Worm (Caenorhabditis elegans): ENCODE data around the gene F54F2.14.

Gene F54F2.14

DNA sequence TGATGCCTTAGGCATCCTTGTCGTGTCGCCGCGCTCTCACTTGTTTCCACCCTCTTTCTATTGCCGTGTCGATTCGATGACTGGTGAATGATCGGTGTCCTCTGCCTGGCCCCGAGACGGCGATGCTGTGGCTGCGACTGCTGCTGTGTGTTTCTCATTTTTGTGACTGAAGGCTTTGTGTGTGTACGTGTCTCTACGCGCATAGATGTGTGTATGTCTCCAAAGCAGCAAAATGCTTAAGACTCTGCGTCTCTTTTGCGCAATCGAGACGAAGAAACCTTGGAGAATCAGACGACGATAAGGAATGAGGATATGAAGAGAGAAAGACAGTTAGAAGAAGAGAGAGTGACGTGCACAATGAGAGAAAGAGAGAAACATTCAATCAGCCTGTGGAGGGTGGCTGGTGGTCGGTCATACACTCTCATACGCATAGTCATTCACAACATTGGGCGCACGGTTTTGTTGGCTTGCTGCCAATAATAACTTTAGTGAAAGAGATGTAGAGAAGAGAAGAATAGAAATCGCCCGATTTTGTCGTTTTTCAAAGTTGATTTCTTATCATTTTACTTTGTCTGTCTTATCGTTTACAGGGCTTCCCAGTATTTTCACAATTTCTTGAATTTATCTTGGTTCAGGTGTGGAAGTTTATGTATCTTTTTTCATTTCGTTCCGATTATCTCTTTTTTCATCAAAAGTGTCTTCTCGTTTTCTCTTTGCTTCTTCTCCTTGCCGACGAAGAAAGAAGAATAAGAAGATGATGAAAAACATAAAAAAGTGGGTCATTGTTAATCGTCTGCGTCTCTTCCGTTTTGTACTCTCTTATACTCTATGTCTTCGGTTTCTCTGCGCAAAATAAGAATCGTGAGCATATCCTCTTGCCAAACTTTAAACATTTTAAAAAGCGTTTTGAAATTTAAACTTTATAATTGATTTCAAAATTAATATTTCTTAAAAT, 10.8 kb downstream of the F54F2.14 start (continued):
- TF ChIP-seq Y105C5A.15 (GFP tag; IDR thresholded peaks at IDR 0.05) (no peak), ctbp-1 (GFP tag; IDR thresholded peaks at IDR 0.05) (peak; percentile 83), unc-39 (tag; optimal IDR thresholded peaks at IDR 0.05) (no peak), F26F4.8 (GFP tag; conservative IDR thresholded peaks at IDR 0.05) (no peak), nhr-28 (tag; optimal IDR thresholded peaks at IDR 0.05) (peak; percentile 96), saeg-2 (GFP tag; IDR thresholded peaks at IDR 0.05) (peak; percentile 82), nhr-10 (tag; optimal IDR thresholded peaks at IDR 0.05) (peak; percentile 96), nhr-48 (tag; optimal IDR thresholded peaks at IDR 0.05) (peak; percentile 95), mxl-3 (GFP tag; optimal IDR thresholded peaks at IDR 0.05) (peak; percentile 86), nhr-237 (tag; optimal IDR thresholded peaks at IDR 0.05) (peak; percentile 26), F44E2.7 (GFP tag; IDR thresholded peaks at IDR 0.05) (no peak), unc-62 (GFP tag; optimal IDR thresholded peaks at IDR 0.05 in 1 of 2) (peak; percentile 43 to 100), unc-62 (tag; optimal IDR thresholded peaks at IDR 0.05) (peak; percentile 60), dmd-8 (GFP tag; IDR thresholded peaks at IDR 0.05) (no peak), lin-15B (tag; optimal IDR thresholded peaks at IDR 0.05) (no peak), Y75B8A.6 (GFP tag; IDR thresholded peaks at IDR 0.05) (peak; percentile 17; the same call in 1 of the 2 replicates), T20F7.1 (GFP tag; optimal IDR thresholded peaks at IDR 0.05) (peak; percentile 87), hlh-30 (tag; optimal IDR thresholded peaks at IDR 0.05; ENCODE audit: insufficient read depth) (peak; percentile 98), ceh-32 (tag; optimal IDR thresholded peaks at IDR 0.05; ENCODE audit: poor library complexity) (peak; percentile 55), mep-1 (tag; optimal IDR thresholded peaks at IDR 0.05) (peak; percentile 97), zfp-2 (tag; optimal IDR thresholded peaks at IDR 0.05) (no peak), nhr-42 (GFP tag; IDR thresholded peaks at IDR 0.05) (peak; percentile 59; the same call in 1 of the 2 replicates), ceh-28 (tag; optimal IDR thresholded peaks at IDR 0.05) (peak; percentile 68), skn-1 (tag; optimal IDR thresholded peaks at IDR 0.05) (no peak), gei-8 (GFP tag; optimal IDR thresholded peaks at IDR 0.05) (peak; percentile 94), lir-3 (tag; optimal IDR thresholded peaks at IDR 0.05) (peak; percentile 8), egl-43 (GFP tag; IDR thresholded peaks at IDR 0.05) (peak; percentile 81), R02D3.7 (tag; optimal IDR thresholded peaks at IDR 0.05) (no peak), lsy-2 (tag; optimal IDR thresholded peaks at IDR 0.05) (peak; percentile 92 to 94), zfp-3 (GFP tag; conservative IDR thresholded peaks at IDR 0.05) (peak; percentile 59; the same call in 1 of the 2 replicates), ces-1 (GFP tag; optimal IDR thresholded peaks at IDR 0.05) (no peak), madf-5 (GFP tag; IDR thresholded peaks at IDR 0.05) (0 out of 4 replicates have a peak, but pooled peaks of 1 of the 2 experiments have one; percentile 5), spr-1 (tag; optimal IDR thresholded peaks at IDR 0.05) (peak; percentile 82), pha-4 (GFP tag; IDR thresholded peaks at IDR 0.05) (peak; percentile 81), pha-4 (tag; optimal IDR thresholded peaks at IDR 0.05) (peak; percentile 86), daf-16 (GFP tag; optimal IDR thresholded peaks at IDR 0.05) (peak; percentile 79 to 96), daf-16 (tag; optimal IDR thresholded peaks at IDR 0.05) (peak; percentile 82), lin-29 (GFP tag; IDR thresholded peaks at IDR 0.05) (peak; percentile 44; the same call in 1 of the 2 replicates), ZK337.2 (GFP tag; IDR thresholded peaks at IDR 0.05) (peak; percentile 12; the same call in 1 of the 2 replicates), spr-3 (GFP tag; optimal IDR thresholded peaks at IDR 0.05) (peak; percentile 21), nhr-25 (tag; optimal IDR thresholded peaks at IDR 0.05; ENCODE audit: borderline replicate concordance, insufficient read depth) (peak; percentile 92), Y5F2A.4 (GFP tag; optimal IDR thresholded peaks at IDR 0.05) (no peak), snpc-4 (tag; optimal IDR thresholded peaks at IDR 0.05) (peak; percentile 7), cey-2 (tag; optimal IDR thresholded peaks at IDR 0.05; ENCODE audit: borderline replicate concordance, insufficient read depth) (peak; percentile 88), daf-19 (GFP tag; conservative IDR thresholded peaks at IDR 0.05) (0 out of 2 replicates have a peak, but pooled peaks have one; percentile 58), dve-1 (tag; optimal IDR thresholded peaks at IDR 0.05; ENCODE audit: insufficient read depth) (peak; percentile 98), T26A8.4 (GFP tag; IDR thresholded peaks at IDR 0.05) (peak; percentile 85), nhr-41 (GFP tag; IDR thresholded peaks at IDR 0.05) (peak; percentile 47; the same call in 1 of the 2 replicates)
